Fruit fly (Drosophila melanogaster) whole organism, pupa: ENCODE data around the gene Sr-CIV.

ENCODE experiments used
- CG10348 ChIP-seq: fragments of 200-800 bp; sonication (Bioruptor generic); IDR thresholded peaks from 2 replicates; pipeline ENCODE4 v1.3.6; 2022; ENCODE audit warnings: missing biosample characterization, missing genetic modification characterization
- CG12605 ChIP-seq: fragments of 200-800 bp; sonication (Bioruptor generic); IDR thresholded peaks from 2 replicates; pipeline ENCODE4 v1.3.6; 2022; ENCODE audit warnings: missing biosample characterization, missing genetic modification characterization
- CG13204 ChIP-seq: fragments of 200-800 bp; sonication (Bioruptor generic); optimal IDR thresholded peaks from 2 replicates; lab custom pipeline; 2018; ENCODE audit warnings: missing biosample characterization, mild to moderate bottlenecking, missing genetic modification characterization, moderate library complexity
- CG14655 ChIP-seq: fragments of 200-800 bp; sonication (Bioruptor generic); optimal IDR thresholded peaks from 3 replicates; lab custom pipeline; 2017; ENCODE audit warnings: mild to moderate bottlenecking, missing biosample characterization, missing genetic modification reagents, missing genetic modification characterization
- CG15710 ChIP-seq: fragments of 200-800 bp; sonication (Bioruptor generic); optimal IDR thresholded peaks from 2 replicates; lab custom pipeline; 2018; ENCODE audit warnings: missing biosample characterization, mild to moderate bottlenecking, missing genetic modification characterization, moderate library complexity
- CG17806 ChIP-seq: fragments of 200-800 bp; sonication (Bioruptor generic); optimal IDR thresholded peaks from 2 replicates; lab custom pipeline; 2018; ENCODE audit warnings: missing biosample characterization, mild to moderate bottlenecking, missing genetic modification characterization, moderate library complexity
- CG32121 ChIP-seq: fragments of 200-800 bp; sonication (Bioruptor generic); IDR thresholded peaks from 2 replicates; pipeline ENCODE4 v1.3.6; 2022; ENCODE audit warnings: missing biosample characterization, missing genetic modification characterization
- CG34367 ChIP-seq: fragments of 200-800 bp; sonication (Bioruptor generic); optimal IDR thresholded peaks from 2 replicates; lab custom pipeline; 2018; ENCODE audit warnings: missing biosample characterization, mild to moderate bottlenecking, missing genetic modification characterization
- CG4496 ChIP-seq: fragments of 200-800 bp; sonication (Bioruptor generic); IDR thresholded peaks from 3 replicates; pipeline ENCODE4 v1.3.6; 2022; ENCODE audit warnings: missing biosample characterization, missing genetic modification characterization
- CG8159 ChIP-seq: fragments of 200-800 bp; sonication (Bioruptor generic); optimal IDR thresholded peaks from 3 replicates; lab custom pipeline; 2018; ENCODE audit warnings: missing biosample characterization, mild to moderate bottlenecking, missing genetic modification characterization, moderate library complexity
- CG8301 ChIP-seq: fragments of 200-800 bp; sonication (Bioruptor generic); optimal IDR thresholded peaks from 2 replicates; lab custom pipeline; 2018; ENCODE audit warnings: missing biosample characterization, mild to moderate bottlenecking, missing genetic modification characterization
- CG9948 ChIP-seq: fragments of 200-800 bp; sonication (Bioruptor generic); optimal IDR thresholded peaks from 2 replicates; lab custom pipeline; 2018; ENCODE audit warnings: missing biosample characterization, mild to moderate bottlenecking, missing genetic modification characterization, moderate library complexity
- D1 ChIP-seq: fragments of 200-800 bp; sonication (Bioruptor generic); optimal IDR thresholded peaks from 2 replicates; lab custom pipeline; 2018; ENCODE audit warnings: missing biosample characterization, mild to moderate bottlenecking, missing genetic modification characterization, moderate library complexity
- EcR ChIP-seq: fragments of 200-800 bp; sonication (Bioruptor generic); optimal IDR thresholded peaks from 3 replicates; lab custom pipeline; 2019; ENCODE audit warnings: missing biosample characterization, missing genetic modification characterization, mild to moderate bottlenecking, moderate library complexity, missing genetic modification reagents
- Ets98B ChIP-seq: fragments of 200-800 bp; sonication (Bioruptor generic); IDR thresholded peaks from 2 replicates; pipeline ENCODE4 v1.3.6; 2022; ENCODE audit warnings: missing biosample characterization, missing genetic modification characterization
- Pif1A ChIP-seq: fragments of 200-800 bp; sonication (Bioruptor generic); optimal IDR thresholded peaks from 3 replicates; lab custom pipeline; 2016; ENCODE audit warnings: missing biosample characterization, missing genetic modification characterization
- Pif1B ChIP-seq: fragments of 200-800 bp; sonication (Bioruptor generic); optimal IDR thresholded peaks from 3 replicates; lab custom pipeline; 2016; ENCODE audit warnings: missing biosample characterization, missing genetic modification characterization
- Snoo ChIP-seq: fragments of 200-800 bp; sonication (Bioruptor generic); optimal IDR thresholded peaks from 3 replicates; lab custom pipeline; 2017; ENCODE audit warnings: missing biosample characterization, mild to moderate bottlenecking, missing genetic modification characterization, inconsistent platforms
- fd96Ca ChIP-seq: fragments of 200-800 bp; sonication (Bioruptor generic); IDR thresholded peaks from 3 replicates; pipeline ENCODE4 v1.3.6; 2022; ENCODE audit warnings: missing biosample characterization, missing genetic modification characterization
- gl ChIP-seq: fragments of 200-800 bp; sonication (Bioruptor generic); optimal IDR thresholded peaks from 2 replicates; lab custom pipeline; 2018; ENCODE audit warnings: missing biosample characterization, mild to moderate bottlenecking, missing genetic modification characterization
- rn ChIP-seq: fragments of 200-800 bp; sonication (Bioruptor generic); IDR thresholded peaks from 2 replicates; pipeline ENCODE4 v1.3.6; 2022; ENCODE audit warnings: missing biosample characterization, missing genetic modification characterization

Sr-CIV gene

DNA sequence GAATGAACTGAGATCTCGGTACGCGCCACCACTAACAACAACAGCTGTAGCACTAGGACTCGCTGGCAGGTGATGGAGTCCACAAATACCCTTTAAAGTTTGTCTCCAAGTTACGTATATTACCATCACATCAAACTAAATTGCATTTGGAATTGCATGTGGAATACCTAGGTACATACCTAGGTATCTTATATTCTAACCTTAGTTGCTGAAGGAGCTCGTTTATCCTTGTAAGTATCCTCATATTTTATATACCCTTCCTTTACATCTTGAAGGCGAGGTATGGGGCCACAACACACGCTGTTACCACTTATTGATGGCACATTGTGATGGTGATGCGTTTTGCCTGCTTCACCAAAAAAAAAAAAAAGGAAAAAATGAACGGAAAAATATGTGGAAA is 43.5 kb upstream of the Sr-CIV start:
- TF ChIP-seq Pif1B (GFP tag; lab: Kevin White, UChicago) (peak; percentile 12), CG4496 (GFP tag; lab: Robert Waterston, UW) (no peak), CG14655 (GFP tag; lab: Kevin White, UChicago) (peak; percentile 47), CG8301 (tag; lab: Kevin White, UChicago) (peak; percentile 19), D1 (tag; lab: Kevin White, UChicago) (no peak), CG17806 (tag; lab: Kevin White, UChicago) (peak; percentile 19), CG9948 (tag; lab: Kevin White, UChicago) (peak; percentile 52), CG8159 (peak; percentile 48), CG15710 (tag; lab: Kevin White, UChicago) (peak; percentile 11), CG13204 (GFP tag; lab: Kevin White, UChicago) (no peak)

DNA sequence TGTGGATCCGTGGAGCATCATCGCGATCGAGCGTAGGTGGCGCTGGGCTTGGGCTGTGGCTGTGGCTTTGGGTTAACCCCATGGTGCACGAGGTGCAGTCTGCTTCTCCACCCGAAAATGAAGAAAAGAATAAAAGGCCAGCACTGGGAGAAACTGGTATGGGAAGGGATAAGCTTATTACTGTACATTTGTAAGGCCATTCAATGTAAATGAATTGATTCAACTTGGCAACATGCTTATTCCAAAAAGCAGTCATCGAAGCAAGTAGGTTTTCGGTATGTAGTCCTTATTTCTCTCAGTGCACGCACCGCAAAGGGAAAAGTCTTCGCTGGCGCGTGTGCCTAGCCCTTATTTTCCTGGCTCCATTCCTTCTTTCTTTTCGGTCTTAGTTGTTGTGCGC is 42.7 kb upstream of the Sr-CIV start:
- TF ChIP-seq CG10348 (GFP tag; lab: Robert Waterston, UW) (no peak), rn (GFP tag; lab: Robert Waterston, UW) (0 out of 2 replicates have a peak, but pooled peaks have one; percentile 27), Snoo (tag; lab: Kevin White, UChicago) (peak; percentile 44), CG34367 (peak; percentile 49), CG9948 (tag; lab: Kevin White, UChicago) (peak; percentile 62), CG8301 (tag; lab: Kevin White, UChicago) (peak; percentile 60), EcR (GFP tag; lab: Kevin White, UChicago) (no peak), Ets98B (0 out of 2 replicates have a peak, but pooled peaks have one; percentile 23), Pif1B (GFP tag; lab: Kevin White, UChicago) (no peak), CG13204 (GFP tag; lab: Kevin White, UChicago) (no peak), D1 (tag; lab: Kevin White, UChicago) (no peak), CG4496 (GFP tag; lab: Robert Waterston, UW) (no peak; the same call in 2 of the 3 replicates), CG17806 (tag; lab: Kevin White, UChicago) (peak; percentile 61), CG14655 (GFP tag; lab: Kevin White, UChicago) (peak; percentile 79), CG15710 (tag; lab: Kevin White, UChicago) (peak; percentile 54), Pif1A (GFP tag; lab: Kevin White, UChicago) (peak; percentile 60), CG8159 (peak; percentile 61), CG12605 (GFP tag; lab: Robert Waterston, UW) (0 out of 2 replicates have a peak, but pooled peaks have one; percentile 14), fd96Ca (GFP tag; lab: Robert Waterston, UW) (peak; percentile 67; the same call in 2 of the 3 replicates)

DNA sequence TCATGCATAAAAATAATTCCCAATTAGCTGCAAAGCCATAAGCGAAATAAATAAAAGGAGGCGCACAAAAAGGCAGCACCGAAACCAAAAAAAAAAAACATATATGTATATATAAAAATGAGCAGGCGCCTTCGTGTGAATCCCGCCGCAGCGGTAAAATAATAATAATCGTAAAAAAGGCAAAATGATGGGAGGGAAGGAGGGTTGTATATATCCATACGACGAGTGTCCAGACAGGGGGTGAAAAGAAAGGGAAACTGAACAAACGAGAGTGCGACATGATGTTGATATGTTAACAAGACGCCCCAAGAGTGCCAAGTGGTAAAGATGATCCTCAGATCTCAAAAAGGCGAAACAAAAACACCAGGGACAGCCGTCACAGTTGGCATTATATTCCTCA is 40.7 kb upstream of the Sr-CIV start:
- TF ChIP-seq CG13204 (GFP tag; lab: Kevin White, UChicago), result peak; percentile 2
- TF ChIP-seq gl (tag; lab: Kevin White, UChicago), result no peak
- TF ChIP-seq, all 21 proteins: peak for 1

DNA sequence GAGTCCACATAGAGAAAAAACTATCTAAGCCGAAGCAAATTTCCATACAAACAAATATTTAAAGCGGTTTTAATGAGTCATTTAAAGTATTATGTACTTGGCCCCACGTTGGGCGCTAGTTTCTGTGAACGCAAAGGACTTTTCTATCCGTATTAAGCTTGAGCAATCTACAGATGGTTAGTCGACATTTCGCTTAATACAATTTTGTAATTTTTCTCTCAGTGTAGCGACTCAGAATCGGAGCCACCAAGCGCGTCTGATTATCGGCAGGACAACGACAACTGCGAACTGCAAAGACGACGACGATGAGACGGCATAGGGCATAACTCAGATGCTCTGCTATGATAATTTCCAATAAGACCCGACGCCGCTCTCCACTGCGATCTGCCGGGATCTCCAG is 38.6 kb upstream of the Sr-CIV start:
- peak; percentile 60 for TF ChIP-seq CG14655 (GFP tag; lab: Kevin White, UChicago)
- peak; percentile 29 for TF ChIP-seq Pif1A (GFP tag; lab: Kevin White, UChicago)
- TF ChIP-seq CG32121, result no peak
- peak; percentile 62 for TF ChIP-seq CG17806 (tag; lab: Kevin White, UChicago)
- peak; percentile 50 for TF ChIP-seq CG34367
- TF ChIP-seq CG8301 (tag; lab: Kevin White, UChicago), result peak; percentile 50
- no peak for TF ChIP-seq D1 (tag; lab: Kevin White, UChicago)
- no peak for TF ChIP-seq CG12605 (GFP tag; lab: Robert Waterston, UW)
- TF ChIP-seq Ets98B, result no peak
- TF ChIP-seq CG8159, result peak; percentile 68
- TF ChIP-seq Pif1B (GFP tag; lab: Kevin White, UChicago), result peak; percentile 9
- TF ChIP-seq CG4496 (GFP tag; lab: Robert Waterston, UW), result no peak
- TF ChIP-seq Snoo (tag; lab: Kevin White, UChicago), result no peak
- TF ChIP-seq fd96Ca (GFP tag; lab: Robert Waterston, UW), result peak; percentile 44; the same call in 1 of the 3 replicates
- TF ChIP-seq gl (tag; lab: Kevin White, UChicago), result no peak
- TF ChIP-seq rn (GFP tag; lab: Robert Waterston, UW), result no peak
- TF ChIP-seq CG13204 (GFP tag; lab: Kevin White, UChicago), result peak; percentile 27
- TF ChIP-seq CG10348 (GFP tag; lab: Robert Waterston, UW), result no peak
- peak; percentile 67 for TF ChIP-seq CG15710 (tag; lab: Kevin White, UChicago)
- TF ChIP-seq CG9948 (tag; lab: Kevin White, UChicago), result peak; percentile 62
- no peak for TF ChIP-seq EcR (GFP tag; lab: Kevin White, UChicago)

DNA sequence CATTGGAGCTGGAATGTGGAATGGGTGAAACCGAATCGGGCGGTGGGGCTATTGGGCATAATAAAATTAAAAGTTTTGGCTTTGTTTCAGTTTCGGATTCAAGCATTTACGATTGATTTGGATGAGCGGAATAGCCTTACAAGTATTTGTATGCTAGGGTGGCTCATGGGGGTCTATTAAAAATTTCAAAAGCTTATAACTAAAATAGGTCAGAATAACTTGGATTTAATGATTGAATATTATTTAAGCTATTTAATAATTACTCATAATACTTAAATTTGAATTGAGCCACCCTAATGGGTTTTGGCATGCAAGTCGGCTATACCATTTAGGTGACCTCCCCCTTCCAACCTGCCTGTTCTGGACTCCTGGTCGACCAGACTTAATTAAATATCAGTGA is 35.8 kb upstream of the Sr-CIV start:
- no peak for TF ChIP-seq CG8301 (tag; lab: Kevin White, UChicago)
- no peak for TF ChIP-seq CG13204 (GFP tag; lab: Kevin White, UChicago)
- no peak for TF ChIP-seq CG12605 (GFP tag; lab: Robert Waterston, UW)
- TF ChIP-seq CG8159, result peak; percentile 76
- peak; percentile 23 for TF ChIP-seq CG9948 (tag; lab: Kevin White, UChicago)
- peak; percentile 51 for TF ChIP-seq CG15710 (tag; lab: Kevin White, UChicago)

DNA sequence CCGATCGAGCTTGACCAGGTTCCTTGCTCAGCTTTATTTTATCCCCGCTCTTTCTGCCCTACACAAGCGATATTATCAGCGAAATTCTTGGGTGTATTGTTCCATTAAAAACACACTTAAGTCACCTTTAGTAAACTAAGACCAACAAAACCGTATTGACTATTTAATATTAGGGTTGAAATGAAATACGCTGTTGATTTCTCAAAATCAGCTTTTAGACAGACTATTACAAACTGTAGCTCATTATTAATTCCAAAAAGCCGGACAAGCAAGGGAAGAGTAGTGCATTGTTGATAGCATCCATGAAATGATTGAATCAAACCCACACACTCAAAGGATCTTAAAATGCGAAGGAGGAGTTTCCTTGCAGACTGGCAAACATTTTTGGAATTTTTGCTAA is 34.4 kb upstream of the Sr-CIV start:
- peak; percentile 39 for TF ChIP-seq CG9948 (tag; lab: Kevin White, UChicago)
- TF ChIP-seq CG15710 (tag; lab: Kevin White, UChicago), result no peak
- TF ChIP-seq gl (tag; lab: Kevin White, UChicago), result no peak
- TF ChIP-seq CG17806 (tag; lab: Kevin White, UChicago), result peak; percentile 50
- TF ChIP-seq D1 (tag; lab: Kevin White, UChicago), result no peak
- peak; percentile 61 for TF ChIP-seq CG8159
- no peak for TF ChIP-seq CG14655 (GFP tag; lab: Kevin White, UChicago)
- peak; percentile 12 for TF ChIP-seq CG34367
- no peak for TF ChIP-seq EcR (GFP tag; lab: Kevin White, UChicago)
- no peak for TF ChIP-seq fd96Ca (GFP tag; lab: Robert Waterston, UW)
